Worm (Caenorhabditis elegans) whole organism, L3 larva: ENCODE results near the gene F48E8.3.

Source experiments
- R02D3.7 ChIP-seq: fragments of 150-350 bp; optimal IDR thresholded peaks from 2 replicates; lab custom pipeline; 2014; ENCODE audit warnings: missing biosample characterization, missing genetic modification characterization
- ama-1 ChIP-seq: fragments of 150-350 bp; optimal IDR thresholded peaks from 2 replicates; lab custom pipeline; 2018
- fkh-10 ChIP-seq: sonication (generic microtip); optimal IDR thresholded peaks from 2 replicates; lab custom pipeline; 2017; ENCODE audit warnings: missing biosample characterization, missing genetic modification reagents, missing genetic modification characterization
- jun-1 ChIP-seq: fragments of 150-350 bp; optimal IDR thresholded peaks from 2 replicates; lab custom pipeline; 2014; ENCODE audit warnings: missing biosample characterization, missing genetic modification reagents, missing genetic modification characterization
- lsy-12 ChIP-seq: sonication (generic microtip); optimal IDR thresholded peaks from 2 replicates; lab custom pipeline; 2016; ENCODE audit warnings: mild to moderate bottlenecking, missing genetic modification characterization, missing compliant biosample characterization
- nfya-1 ChIP-seq: sonication (generic microtip); optimal IDR thresholded peaks from 2 replicates; lab custom pipeline; 2017; ENCODE audit warnings: missing genetic modification characterization, mild to moderate bottlenecking, missing compliant biosample characterization, antibody characterized with exemption, moderate library complexity; ENCODE audit not compliant: insufficient read depth
- nhr-237 ChIP-seq: fragments of 150-350 bp; optimal IDR thresholded peaks from 2 replicates; lab custom pipeline; 2014; ENCODE audit warnings: missing biosample characterization, missing genetic modification characterization
- ztf-11 ChIP-seq: fragments of 150-350 bp; optimal IDR thresholded peaks from 2 replicates; lab custom pipeline; 2014; ENCODE audit warnings: missing biosample characterization, missing genetic modification characterization
- ztf-4 ChIP-seq: fragments of 150-350 bp; optimal IDR thresholded peaks from 2 replicates; lab custom pipeline; 2014; ENCODE audit warnings: missing biosample characterization, missing genetic modification characterization

DNA sequence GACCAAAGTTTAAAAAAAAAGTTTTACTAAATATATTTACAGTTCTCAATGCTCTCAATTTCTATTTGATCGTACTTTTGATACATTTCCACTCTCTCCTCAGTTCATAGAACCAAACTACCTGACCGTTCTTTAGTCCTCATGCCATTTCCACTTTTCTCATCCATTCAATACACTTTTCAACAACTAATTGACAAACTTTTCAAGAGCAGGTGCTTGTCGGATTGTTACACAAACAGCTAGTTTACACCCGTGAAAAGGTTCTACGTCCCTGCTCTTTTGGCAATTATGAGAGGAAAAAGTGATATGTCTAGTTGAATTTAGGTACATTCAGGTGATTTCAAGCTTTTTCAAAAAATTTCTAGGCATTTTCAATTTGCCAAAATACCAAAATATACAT, 43.3 kb upstream of the F48E8.3 start:
- TF ChIP-seq ztf-11: no peak
- no peak for TF ChIP-seq ama-1 (lab: Kevin White, UChicago)
- TF ChIP-seq nfya-1 (tag; lab: Kevin White, UChicago): no peak
- no peak for TF ChIP-seq R02D3.7
- no peak for TF ChIP-seq fkh-10
- no peak for TF ChIP-seq nhr-237 (tag; lab: Kevin White, UChicago)
- no peak for TF ChIP-seq jun-1 (tag; lab: Kevin White, UChicago)
- TF ChIP-seq lsy-12 (tag; lab: Kevin White, UChicago): no peak
- TF ChIP-seq ztf-4 (tag; lab: Kevin White, UChicago): no peak
